Worm (Caenorhabditis elegans) whole organism, midembryonic: ENCODE results near the gene aqp-8.

ENCODE experiments used
- T22C8.4 ChIP-seq: fragments of 200-800 bp; sonication (Bioruptor generic); IDR thresholded peaks from 2 replicates; pipeline ENCODE4 v1.3.6; 2022; ENCODE audit warnings: missing genetic modification characterization, missing compliant biosample characterization
- cog-1 ChIP-seq: sonication (generic microtip); optimal IDR thresholded peaks from 2 replicates; lab custom pipeline; 2016; ENCODE audit warnings: missing genetic modification characterization, missing compliant biosample characterization
- flt-1 ChIP-seq: fragments of 200-800 bp; sonication (Bioruptor generic); IDR thresholded peaks from 2 replicates; pipeline ENCODE4 v1.3.6; 2022; ENCODE audit warnings: missing genetic modification characterization, missing compliant biosample characterization
- klf-2 ChIP-seq: fragments of 200-800 bp; sonication (Bioruptor generic); conservative IDR thresholded peaks from 2 replicates; pipeline ENCODE4 v1.3.6; 2022; ENCODE audit warnings: missing genetic modification reagents, missing genetic modification characterization, missing compliant biosample characterization
- med-1 ChIP-seq: sonication (generic microtip); optimal IDR thresholded peaks from 2 replicates; lab custom pipeline; 2017; ENCODE audit warnings: missing genetic modification characterization, mild to moderate bottlenecking, missing compliant biosample characterization, antibody characterized with exemption, missing genetic modification reagents; ENCODE audit not compliant: insufficient read depth
- ref-1 ChIP-seq: fragments of 200-800 bp; sonication (Bioruptor generic); conservative IDR thresholded peaks from 2 replicates; pipeline ENCODE4 v1.3.6; 2022; ENCODE audit warnings: missing genetic modification reagents, missing genetic modification characterization, missing compliant biosample characterization
- tab-1 ChIP-seq: fragments of 200-800 bp; sonication (Bioruptor generic); IDR thresholded peaks from 2 replicates; pipeline ENCODE4 v1.3.6; 2022; ENCODE audit warnings: missing genetic modification characterization, missing compliant biosample characterization
- ztf-23 ChIP-seq: fragments of 200-800 bp; sonication (Bioruptor generic); IDR thresholded peaks from 2 replicates; pipeline ENCODE4 v1.3.6; 2022; ENCODE audit warnings: missing genetic modification reagents, missing genetic modification characterization, missing compliant biosample characterization
- ztf-29 ChIP-seq: fragments of 200-800 bp; sonication (Bioruptor generic); IDR thresholded peaks from 2 replicates; pipeline ENCODE4 v1.3.6; 2022; ENCODE audit warnings: missing genetic modification reagents, missing genetic modification characterization, missing compliant biosample characterization

ce11 chrX:4706755-4707226 is 2.0 kb upstream of the aqp-8 start, which contains the start of gene dhhc-10:
- TF ChIP-seq ztf-29 (no peak), med-1 (no peak), flt-1 (GFP tag; lab: Robert Waterston, UW) (no peak), ztf-23 (GFP tag; lab: Robert Waterston, UW) (no peak), klf-2 (GFP tag; lab: Robert Waterston, UW) (no peak), ref-1 (GFP tag; lab: Robert Waterston, UW) (no peak), T22C8.4 (no peak), tab-1 (GFP tag; lab: Robert Waterston, UW) (no peak), cog-1 (tag; lab: Kevin White, UChicago) (peak; percentile 59)
